Fruit fly (Drosophila melanogaster) whole organism, embryonic: ENCODE data around the gene Ice2.

Experiments
- Asciz ChIP-seq: fragments of 200-800 bp; sonication (Bioruptor generic); optimal IDR thresholded peaks from 2 replicates; lab custom pipeline; 2017; ENCODE audit warnings: missing biosample characterization, mild to moderate bottlenecking, missing genetic modification characterization, missing genetic modification reagents
- CG1024 ChIP-seq: fragments of 200-800 bp; sonication (Bioruptor generic); IDR thresholded peaks from 2 replicates; pipeline ENCODE4 v1.3.6; 2022; ENCODE audit warnings: missing biosample characterization, missing genetic modification characterization
- CG11398 ChIP-seq: fragments of 200-800 bp; sonication (Bioruptor generic); optimal IDR thresholded peaks from 2 replicates; lab custom pipeline; 2016; ENCODE audit warnings: missing biosample characterization, missing genetic modification characterization
- CG1233 ChIP-seq: fragments of 200-800 bp; sonication (Bioruptor generic); optimal IDR thresholded peaks from 4 replicates; lab custom pipeline; 2018; ENCODE audit warnings: missing biosample characterization, mild to moderate bottlenecking, missing genetic modification characterization
- CG12744 ChIP-seq: fragments of 200-800 bp; sonication (Bioruptor generic); optimal IDR thresholded peaks from 2 replicates; lab custom pipeline; 2016; ENCODE audit warnings: missing biosample characterization, missing genetic modification characterization
- CG12769 ChIP-seq: fragments of 200-800 bp; sonication (Bioruptor generic); optimal IDR thresholded peaks from 2 replicates; lab custom pipeline; 2019; ENCODE audit warnings: missing biosample characterization, mild to moderate bottlenecking, missing genetic modification characterization, moderate library complexity
- CG14050 ChIP-seq: fragments of 200-800 bp; sonication (Bioruptor generic); IDR thresholded peaks from 3 replicates; pipeline ENCODE4 v1.3.6; 2022; ENCODE audit warnings: missing biosample characterization, missing genetic modification characterization
- CG14441 ChIP-seq: fragments of 200-800 bp; sonication (Bioruptor generic); IDR thresholded peaks from 2 replicates; pipeline ENCODE4 v1.3.6; 2022; ENCODE audit warnings: missing biosample characterization, missing genetic modification characterization
- CG17359 ChIP-seq: fragments of 200-800 bp; sonication (Bioruptor generic); optimal IDR thresholded peaks from 3 replicates; lab custom pipeline; 2018; ENCODE audit warnings: missing biosample characterization, mild to moderate bottlenecking, missing genetic modification characterization, moderate library complexity
- CG1792 ChIP-seq: fragments of 200-800 bp; sonication (Bioruptor generic); optimal IDR thresholded peaks from 2 replicates; lab custom pipeline; 2016; ENCODE audit warnings: missing biosample characterization, missing genetic modification characterization
- CG18599 ChIP-seq: fragments of 200-800 bp; sonication (Bioruptor generic); optimal IDR thresholded peaks from 3 replicates; lab custom pipeline; 2017; ENCODE audit warnings: missing biosample characterization, missing genetic modification characterization, mild to moderate bottlenecking, moderate library complexity, missing genetic modification reagents
- CG18619 ChIP-seq: fragments of 200-800 bp; sonication (Bioruptor generic); optimal IDR thresholded peaks from 3 replicates; lab custom pipeline; 2017; ENCODE audit warnings: missing biosample characterization, mild to moderate bottlenecking, missing genetic modification characterization
- CG2712 ChIP-seq: fragments of 200-800 bp; optimal IDR thresholded peaks from 3 replicates; lab custom pipeline; 2019; ENCODE audit warnings: missing biosample characterization, mild to moderate bottlenecking, missing genetic modification characterization, moderate library complexity
- CG3281 ChIP-seq: fragments of 200-800 bp; sonication (Bioruptor generic); optimal IDR thresholded peaks from 3 replicates; lab custom pipeline; 2017; ENCODE audit warnings: missing biosample characterization, mild to moderate bottlenecking, missing genetic modification characterization
- CG33213 ChIP-seq: fragments of 200-800 bp; sonication (Bioruptor generic); optimal IDR thresholded peaks from 3 replicates; lab custom pipeline; 2016; ENCODE audit warnings: missing biosample characterization, missing genetic modification characterization
- CG33557 ChIP-seq: fragments of 200-800 bp; sonication (Bioruptor generic); optimal IDR thresholded peaks from 2 replicates; lab custom pipeline; 2019; ENCODE audit warnings: missing biosample characterization, mild to moderate bottlenecking, missing genetic modification characterization, moderate library complexity
- CG42726 ChIP-seq: fragments of 200-800 bp; sonication (Bioruptor generic); IDR thresholded peaks from 2 replicates; pipeline ENCODE4 v1.3.6; 2022; ENCODE audit warnings: missing biosample characterization, missing genetic modification characterization; ENCODE audit not compliant: partially characterized antibody
- CG4328 ChIP-seq: fragments of 200-800 bp; sonication (Bioruptor generic); optimal IDR thresholded peaks from 3 replicates; lab custom pipeline; 2017; ENCODE audit warnings: missing biosample characterization, missing genetic modification reagents, missing genetic modification characterization
- CG4617 ChIP-seq: fragments of 200-800 bp; sonication (Bioruptor generic); optimal IDR thresholded peaks from 3 replicates; lab custom pipeline; 2016; ENCODE audit warnings: missing biosample characterization, missing genetic modification characterization, borderline replicate concordance
- CG6175 ChIP-seq: fragments of 200-800 bp; sonication (Bioruptor generic); IDR thresholded peaks from 3 replicates; pipeline ENCODE4 v1.3.6; 2022; ENCODE audit warnings: missing biosample characterization, missing genetic modification characterization
- CG6254 ChIP-seq: fragments of 200-800 bp; sonication (Bioruptor generic); optimal IDR thresholded peaks from 3 replicates; lab custom pipeline; 2017; ENCODE audit warnings: mild to moderate bottlenecking, missing biosample characterization, missing genetic modification reagents, missing genetic modification characterization
- CG8388 ChIP-seq: fragments of 200-800 bp; sonication (Bioruptor generic); optimal IDR thresholded peaks from 2 replicates; lab custom pipeline; 2019; ENCODE audit warnings: missing biosample characterization, mild to moderate bottlenecking, missing genetic modification characterization, moderate library complexity
- ERR ChIP-seq: fragments of 200-800 bp; sonication (Bioruptor generic); optimal IDR thresholded peaks from 2 replicates; lab custom pipeline; 2016; ENCODE audit warnings: missing biosample characterization, missing genetic modification characterization
- HLH3B ChIP-seq: fragments of 200-800 bp; sonication (Bioruptor generic); IDR thresholded peaks from 2 replicates; pipeline ENCODE4 v1.3.6; 2022; ENCODE audit warnings: missing biosample characterization, missing genetic modification characterization
- Med ChIP-seq: fragments of 200-800 bp; sonication (Bioruptor generic); peaks from one replicate; lab custom pipeline; 2016; ENCODE audit warnings: missing biosample characterization, missing genetic modification characterization, mild to moderate bottlenecking, inconsistent platforms, moderate library complexity
- NK7.1 ChIP-seq: fragments of 200-800 bp; sonication (Bioruptor generic); optimal IDR thresholded peaks from 3 replicates; lab custom pipeline; 2016; ENCODE audit warnings: missing biosample characterization, missing genetic modification characterization
- NfI ChIP-seq: fragments of 200-800 bp; sonication (Bioruptor generic); optimal IDR thresholded peaks from 3 replicates; lab custom pipeline; 2018; ENCODE audit warnings: missing biosample characterization, mild to moderate bottlenecking, missing genetic modification characterization, moderate library complexity
- YL-1 ChIP-seq: fragments of 200-800 bp; sonication (Bioruptor generic); optimal IDR thresholded peaks from 3 replicates; lab custom pipeline; 2017; ENCODE audit warnings: missing biosample characterization, mild to moderate bottlenecking, missing genetic modification characterization
- bowl ChIP-seq: fragments of 200-800 bp; sonication (Bioruptor generic); IDR thresholded peaks from 2 replicates; pipeline ENCODE4 v1.3.6; 2022; ENCODE audit warnings: missing biosample characterization, missing genetic modification characterization
- chn ChIP-seq: fragments of 200-800 bp; sonication (Bioruptor generic); optimal IDR thresholded peaks from 2 replicates; lab custom pipeline; 2016; ENCODE audit warnings: missing biosample characterization, missing genetic modification characterization
- corto ChIP-seq: fragments of 200-800 bp; sonication (Bioruptor generic); optimal IDR thresholded peaks from 2 replicates; lab custom pipeline; 2016; ENCODE audit warnings: missing biosample characterization, mild to moderate bottlenecking, missing genetic modification characterization, moderate library complexity
- crc ChIP-seq: fragments of 200-800 bp; sonication (Bioruptor generic); optimal IDR thresholded peaks from 2 replicates; lab custom pipeline; 2016; ENCODE audit warnings: missing biosample characterization, missing genetic modification characterization
- croc ChIP-seq: fragments of 200-800 bp; sonication (Bioruptor generic); conservative IDR thresholded peaks from 3 replicates; pipeline ENCODE4 v1.3.6; 2022; ENCODE audit warnings: missing biosample characterization, missing genetic modification characterization
- dpn ChIP-seq, 2 experiments: fragments of 200-800 bp; sonication (Bioruptor generic); optimal IDR thresholded peaks; 3 replicates each; lab custom pipeline; 2016; ENCODE audit warnings: missing biosample characterization in 2 of 2, missing genetic modification characterization in 2 of 2
- emc ChIP-seq: fragments of 200-800 bp; sonication (Bioruptor generic); optimal IDR thresholded peaks from 2 replicates; lab custom pipeline; 2016; ENCODE audit warnings: missing biosample characterization, missing genetic modification characterization
- esg ChIP-seq: fragments of 200-800 bp; sonication (Bioruptor generic); conservative IDR thresholded peaks from 2 replicates; pipeline ENCODE4 v1.3.6; 2022; ENCODE audit warnings: missing biosample characterization, missing genetic modification characterization
- eve ChIP-seq, 2 experiments: fragments of >200 bp; optimal IDR thresholded peaks; 2 replicates each; lab custom pipeline; 2017; ENCODE audit warnings: missing biosample characterization in 2 of 2, missing genetic modification characterization in 2 of 2
- gfzf ChIP-seq: fragments of 200-800 bp; sonication (Bioruptor generic); optimal IDR thresholded peaks from 2 replicates; lab custom pipeline; 2016; ENCODE audit warnings: missing biosample characterization, mild to moderate bottlenecking, missing genetic modification characterization, moderate library complexity
- gsb-n ChIP-seq: fragments of 200-800 bp; sonication (Bioruptor generic); optimal IDR thresholded peaks from 3 replicates; lab custom pipeline; 2018; ENCODE audit warnings: missing biosample characterization, mild to moderate bottlenecking, missing genetic modification characterization
- hbn ChIP-seq: fragments of 200-800 bp; sonication (Bioruptor generic); IDR thresholded peaks from 2 replicates; pipeline ENCODE4 v1.3.6; 2022; ENCODE audit warnings: missing biosample characterization, missing genetic modification characterization; ENCODE audit not compliant: partially characterized antibody
- her ChIP-seq: fragments of 200-800 bp; sonication (Bioruptor generic); optimal IDR thresholded peaks from 2 replicates; lab custom pipeline; 2016; ENCODE audit warnings: missing biosample characterization, missing genetic modification characterization
- knrl ChIP-seq: fragments of 200-800 bp; sonication (Bioruptor generic); IDR thresholded peaks from 3 replicates; pipeline ENCODE4 v1.3.6; 2022; ENCODE audit warnings: missing biosample characterization, missing genetic modification characterization; ENCODE audit not compliant: partially characterized antibody
- mam ChIP-seq: fragments of 200-800 bp; sonication (Bioruptor generic); optimal IDR thresholded peaks from 3 replicates; lab custom pipeline; 2016; ENCODE audit warnings: missing biosample characterization, missing genetic modification characterization
- p53 ChIP-seq: fragments of 200-800 bp; sonication (Bioruptor generic); optimal IDR thresholded peaks from 2 replicates; lab custom pipeline; 2016; ENCODE audit warnings: missing biosample characterization, missing genetic modification characterization
- prd ChIP-seq, 3 experiments: fragments of >200 bp in 2 of 3; fragments of 200-800 bp in 1 of 3; sonication (Bioruptor generic) in 1 of 3; optimal IDR thresholded peaks in 2 of 3; IDR thresholded peaks in 1 of 3; 2 replicates in 2 of 3; 3 replicates in 1 of 3; pipeline versions ENCODE4 v1.3.6 to Lab custom; 2017 to 2022; ENCODE audit warnings: missing biosample characterization in 1 of 3, missing genetic modification characterization in 1 of 3
- sisA ChIP-seq: fragments of 200-800 bp; sonication (Bioruptor generic); IDR thresholded peaks from 2 replicates; pipeline ENCODE4 v1.3.6; 2022; ENCODE audit warnings: missing biosample characterization, missing genetic modification characterization
- so ChIP-seq: fragments of 200-800 bp; sonication (Bioruptor generic); IDR thresholded peaks from 3 replicates; pipeline ENCODE4 v1.3.6; 2022; ENCODE audit warnings: missing biosample characterization, missing genetic modification characterization
- sug ChIP-seq: fragments of 200-800 bp; optimal IDR thresholded peaks from 2 replicates; lab custom pipeline; 2019; ENCODE audit warnings: missing biosample characterization, mild to moderate bottlenecking, missing genetic modification characterization, moderate library complexity
- tx ChIP-seq: fragments of 200-800 bp; sonication (Bioruptor generic); optimal IDR thresholded peaks from 2 replicates; lab custom pipeline; 2016; ENCODE audit warnings: missing biosample characterization, missing genetic modification characterization
- vfl ChIP-seq: fragments of 200-800 bp; sonication (Bioruptor generic); optimal IDR thresholded peaks from 2 replicates; lab custom pipeline; 2016; ENCODE audit warnings: missing biosample characterization, missing genetic modification characterization

Gene Ice2

DNA sequence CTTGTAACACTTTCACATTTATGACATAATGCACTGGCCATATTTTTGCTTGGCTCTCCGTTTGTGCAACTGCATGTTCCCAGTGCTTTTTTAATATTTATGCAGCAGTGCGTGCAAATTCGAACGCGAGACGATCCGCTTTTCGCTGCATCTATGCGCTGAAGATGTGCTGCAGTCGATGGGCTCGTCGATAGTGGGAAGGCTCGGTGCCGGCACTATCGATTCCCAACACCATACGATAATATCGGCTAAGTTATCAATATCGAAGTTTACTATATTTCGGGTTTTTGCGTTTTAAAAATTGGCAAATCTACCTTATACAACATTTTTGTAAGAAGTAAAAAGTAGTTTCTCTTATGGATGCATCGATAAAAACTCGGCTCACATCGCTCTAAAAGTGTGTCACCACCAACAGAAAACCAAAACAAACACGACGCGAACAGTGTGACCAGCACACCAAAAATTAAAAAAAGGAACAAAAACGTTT, 32.3 kb upstream of the Ice2 start, which contains the start of gene RhoGAP93B:
Gene RhoGAP93B (minus strand): TSS at position 197 of the 487 bp plus-strand sequence.
- TF ChIP-seq dpn (GFP tag; optimal IDR thresholded peaks at IDR 0.05; lab: Kevin White, UChicago), result peak; percentile 86
- peak; percentile 56 for TF ChIP-seq CG4617
- peak; percentile 74 for TF ChIP-seq CG3281
- peak; percentile 88 for TF ChIP-seq bowl (GFP tag; lab: Robert Waterston, UW)
- no peak for TF ChIP-seq vfl
- peak; percentile 99 for TF ChIP-seq Med (GFP tag; lab: Kevin White, UChicago)
- peak; percentile 80 for TF ChIP-seq ERR
- TF ChIP-seq hbn (GFP tag; lab: Robert Waterston, UW), result peak; percentile 100
- peak; percentile 89 for TF ChIP-seq CG18599 (GFP tag; lab: Kevin White, UChicago)
- TF ChIP-seq NK7.1 (GFP tag; lab: Kevin White, UChicago), result peak; percentile 63
- peak; percentile 69 for TF ChIP-seq CG1233
- peak; percentile 91 for TF ChIP-seq mam (GFP tag; lab: Kevin White, UChicago)
- peak; percentile 90 for TF ChIP-seq tx (GFP tag; lab: Kevin White, UChicago)
- TF ChIP-seq CG12744 (GFP tag; lab: Kevin White, UChicago), result peak; percentile 74
- TF ChIP-seq CG17359 (tag; lab: Kevin White, UChicago), result peak; percentile 86
- TF ChIP-seq CG6254 (GFP tag; lab: Kevin White, UChicago), result peak; percentile 74
- peak; percentile 94 for TF ChIP-seq so (GFP tag; lab: Robert Waterston, UW)
- peak; percentile 81 for TF ChIP-seq CG33213
- TF ChIP-seq CG1024 (GFP tag; lab: Robert Waterston, UW), result peak; percentile 84
- peak; percentile 86 for TF ChIP-seq chn
- peak; percentile 58 for TF ChIP-seq CG18619
- TF ChIP-seq her, result peak; percentile 69
- peak; percentile 92 for TF ChIP-seq CG1792 (GFP tag; lab: Kevin White, UChicago)
- TF ChIP-seq eve (GFP tag; optimal IDR thresholded peaks at IDR 0.05; lab: Kevin White, UChicago), result peak in 1 of 2 experiments; percentile 20
- no peak for TF ChIP-seq CG12769
- peak; percentile 86 for TF ChIP-seq sug (tag; lab: Kevin White, UChicago)
- peak; percentile 74 for TF ChIP-seq crc (GFP tag; lab: Kevin White, UChicago)
- TF ChIP-seq Asciz (GFP tag; lab: Kevin White, UChicago), result no peak
- TF ChIP-seq CG2712 (tag; lab: Kevin White, UChicago), result peak; percentile 87
- TF ChIP-seq CG42726 (GFP tag; lab: Robert Waterston, UW), result peak; percentile 100
- TF ChIP-seq CG8388 (GFP tag; lab: Kevin White, UChicago), result peak; percentile 70
- peak; percentile 71 for TF ChIP-seq CG4328
- TF ChIP-seq gsb-n, result no peak
- TF ChIP-seq YL-1, result peak; percentile 91
- TF ChIP-seq esg (GFP tag; lab: Robert Waterston, UW), result peak; percentile 90
- TF ChIP-seq CG11398 (GFP tag; lab: Kevin White, UChicago), result peak; percentile 83
- peak; percentile 56 for TF ChIP-seq p53 (GFP tag; lab: Kevin White, UChicago)
- TF ChIP-seq CG33557 (GFP tag; lab: Kevin White, UChicago), result peak; percentile 69
- TF ChIP-seq emc, result peak; percentile 84
- peak; percentile 85 for TF ChIP-seq CG6175 (GFP tag; lab: Robert Waterston, UW)
- peak; percentile 96 for TF ChIP-seq sisA
- peak; percentile 100 for TF ChIP-seq knrl (GFP tag; lab: Robert Waterston, UW)
- TF ChIP-seq gfzf (GFP tag; lab: Kevin White, UChicago), result peak; percentile 83
- no peak for TF ChIP-seq corto (GFP tag; lab: Kevin White, UChicago)
- no peak for TF ChIP-seq prd (optimal IDR thresholded peaks at IDR 0.05; lab: Kevin White, UChicago)
- peak; percentile 96 for TF ChIP-seq prd (GFP tag; IDR thresholded peaks at IDR 0.05; lab: Robert Waterston, UW)
- TF ChIP-seq HLH3B (GFP tag; lab: Robert Waterston, UW), result peak; percentile 93
- TF ChIP-seq NfI, result peak; percentile 74
- TF ChIP-seq CG14050 (GFP tag; lab: Robert Waterston, UW), result peak; percentile 81
- peak; percentile 71; the same call in 2 of the 3 replicates for TF ChIP-seq croc (GFP tag; lab: Robert Waterston, UW)
- peak; percentile 92 for TF ChIP-seq CG14441 (GFP tag; lab: Robert Waterston, UW)
